Fruit fly (Drosophila melanogaster) S2 (cell line): ENCODE results near the gene CG14210.

Experiments
- CG8478 ChIP-seq: fragments of >200 bp; optimal IDR thresholded peaks from 2 replicates; lab custom pipeline; 2018
- CTCF ChIP-seq, 2 experiments: fragments of >200 bp; optimal IDR thresholded peaks; 2 replicates each; lab custom pipeline; 2018

dm6 chrX:19578908-19579647 is 36.9 kb upstream of the CG14210 start:
- TF ChIP-seq CTCF (optimal IDR thresholded peaks at IDR 0.05; lab: Kevin White, UChicago) (no peak), CG8478 (no peak)
